Worm (Caenorhabditis elegans): ENCODE data around the gene C45B11.2.

- TF ChIP-seq him-1 (tag; optimal IDR thresholded peaks at IDR 0.05) (no peak), dao-5 (tag; optimal IDR thresholded peaks at IDR 0.05) (no peak), W03F9.2 (tag; optimal IDR thresholded peaks at IDR 0.05) (no peak)
These were observed 4.2 kb downstream of the C45B11.2 start, which contains the start of gene dhs-18 for ce11 chrV:11046730-11047129.
